Worm (Caenorhabditis elegans): ENCODE measurements around the gene C11H1.7.

Gene C11H1.7

DNA sequence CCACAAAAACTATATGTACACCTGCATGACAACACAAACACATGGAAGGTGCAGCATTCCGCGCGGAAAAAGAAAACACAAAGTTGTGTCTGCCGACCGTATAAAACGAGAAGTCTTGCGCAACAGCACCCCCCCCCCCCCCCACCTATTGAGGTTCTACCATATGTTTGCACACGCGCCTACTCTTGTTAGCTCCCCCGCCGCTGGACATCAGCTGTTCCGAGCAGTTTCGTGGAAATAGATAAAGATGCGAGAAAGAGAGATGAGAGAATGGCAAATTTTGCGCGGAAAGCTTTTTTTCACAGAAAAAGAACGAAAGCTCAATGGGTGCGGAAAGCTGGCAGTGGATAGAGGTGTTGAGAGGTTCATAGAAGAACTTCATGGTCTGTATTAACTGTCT lies 8.4 kb downstream of the C11H1.7 start (continued):
- no peak for TF ChIP-seq lin-13 (tag; optimal IDR thresholded peaks at IDR 0.05)

DNA sequence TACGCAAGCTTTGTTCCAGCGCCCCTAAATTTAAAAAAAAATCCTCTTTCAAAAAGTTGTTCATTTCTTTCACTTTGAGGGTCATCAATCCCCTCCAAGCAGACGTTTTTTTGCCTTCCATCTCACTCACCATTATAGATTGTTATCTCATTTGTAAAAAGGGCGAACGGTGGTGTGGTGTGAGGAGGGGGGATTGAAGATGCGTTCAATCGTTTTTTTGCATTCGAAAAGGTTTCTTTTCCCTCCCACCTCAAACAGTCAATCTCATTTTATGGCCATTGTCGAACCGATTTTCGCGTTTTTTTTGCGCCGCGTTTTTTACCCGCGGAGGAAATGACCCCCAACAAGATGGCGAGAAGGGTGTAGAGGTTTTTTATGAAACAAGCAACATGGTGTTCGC lies 11.7 kb downstream of the C11H1.7 start:
- TF ChIP-seq unc-62 (GFP tag; optimal IDR thresholded peaks at IDR 0.05) (no peak), nhr-237 (tag; optimal IDR thresholded peaks at IDR 0.05) (no peak), nhr-12 (tag; optimal IDR thresholded peaks at IDR 0.05) (no peak), ceh-39 (tag; optimal IDR thresholded peaks at IDR 0.05) (no peak), nhr-76 (tag; optimal IDR thresholded peaks at IDR 0.05) (no peak), snpc-4 (tag; optimal IDR thresholded peaks at IDR 0.05) (no peak), mep-1 (tag; optimal IDR thresholded peaks at IDR 0.05) (no peak), cnd-1 (tag; optimal IDR thresholded peaks at IDR 0.05) (no peak), ham-2 (GFP tag; optimal IDR thresholded peaks at IDR 0.05) (no peak)

DNA sequence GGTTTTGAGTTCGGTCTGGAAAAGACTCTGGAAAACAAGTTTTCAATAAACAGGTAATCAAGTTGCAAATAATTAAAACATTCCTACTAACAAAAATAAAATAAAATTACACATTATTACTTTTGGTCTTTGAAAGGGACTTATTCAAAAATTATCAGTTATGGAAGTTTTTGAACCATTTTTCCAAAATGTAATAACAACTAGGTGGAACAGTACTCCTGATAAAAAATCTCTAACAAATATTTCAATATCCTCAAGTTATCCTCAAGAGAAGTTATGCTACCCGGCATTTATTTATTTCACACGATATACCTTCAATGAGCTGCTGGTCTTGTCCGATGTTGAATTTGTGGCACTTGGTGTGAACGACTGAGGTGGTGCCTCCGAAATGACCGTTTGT lies 12.5 kb downstream of the C11H1.7 start:
- TF ChIP-seq ztf-11 (tag; optimal IDR thresholded peaks at IDR 0.05): no peak
- TF ChIP-seq flh-1 (GFP tag; optimal IDR thresholded peaks at IDR 0.05): no peak
- no peak for TF ChIP-seq unc-120 (tag; optimal IDR thresholded peaks at IDR 0.05; ENCODE audit: poor library complexity, severe bottlenecking)
- no peak for TF ChIP-seq sem-2 (GFP tag; optimal IDR thresholded peaks at IDR 0.05)
- no peak for TF ChIP-seq nhr-237 (tag; optimal IDR thresholded peaks at IDR 0.05)
- no peak for TF ChIP-seq sptf-1 (tag; optimal IDR thresholded peaks at IDR 0.05)
- TF ChIP-seq bed-3 (GFP tag; optimal IDR thresholded peaks at IDR 0.05): no peak
- TF ChIP-seq nhr-76 (tag; optimal IDR thresholded peaks at IDR 0.05): no peak
- TF ChIP-seq ces-1 (GFP tag; optimal IDR thresholded peaks at IDR 0.05): no peak

DNA sequence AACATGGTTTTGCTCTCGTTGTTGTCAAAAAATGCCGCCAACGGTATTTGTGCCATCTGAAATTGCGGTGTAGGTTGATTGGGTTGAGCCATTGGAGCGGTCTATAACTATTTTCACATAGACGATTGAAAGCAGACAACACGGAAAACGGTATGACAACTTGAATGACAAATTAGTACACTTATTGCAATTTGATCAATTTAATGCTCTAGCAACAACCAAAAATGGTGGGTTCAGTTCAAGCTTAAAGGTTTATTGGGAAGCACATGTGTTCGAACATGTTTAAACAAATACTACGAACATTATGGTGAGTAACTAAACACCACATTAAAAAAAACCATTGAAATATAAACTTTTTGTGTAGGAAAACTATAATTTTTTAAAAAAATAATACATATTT lies 13.2 kb downstream of the C11H1.7 start, which contains the start of gene sel-7:
Gene sel-7, minus strand, starts transcription at position 101 of the 400 bp plus-strand sequence.
- no peak for TF ChIP-seq bed-3 (GFP tag; optimal IDR thresholded peaks at IDR 0.05)
- no peak for TF ChIP-seq ceh-39 (tag; optimal IDR thresholded peaks at IDR 0.05)
- TF ChIP-seq tbx-8 (GFP tag; optimal IDR thresholded peaks at IDR 0.05): no peak
- TF ChIP-seq nhr-76 (tag; optimal IDR thresholded peaks at IDR 0.05): no peak
- TF ChIP-seq snpc-4 (tag; optimal IDR thresholded peaks at IDR 0.05): no peak
- no peak for TF ChIP-seq nhr-237 (tag; optimal IDR thresholded peaks at IDR 0.05)
- no peak for TF ChIP-seq nhr-12 (tag; optimal IDR thresholded peaks at IDR 0.05)
- TF ChIP-seq mab-5 (tag; optimal IDR thresholded peaks at IDR 0.05): no peak
- no peak for TF ChIP-seq hlh-1 (tag; optimal IDR thresholded peaks at IDR 0.05)
- no peak for TF ChIP-seq ztf-11 (tag; optimal IDR thresholded peaks at IDR 0.05)
- no peak for TF ChIP-seq mep-1 (tag; optimal IDR thresholded peaks at IDR 0.05)

DNA sequence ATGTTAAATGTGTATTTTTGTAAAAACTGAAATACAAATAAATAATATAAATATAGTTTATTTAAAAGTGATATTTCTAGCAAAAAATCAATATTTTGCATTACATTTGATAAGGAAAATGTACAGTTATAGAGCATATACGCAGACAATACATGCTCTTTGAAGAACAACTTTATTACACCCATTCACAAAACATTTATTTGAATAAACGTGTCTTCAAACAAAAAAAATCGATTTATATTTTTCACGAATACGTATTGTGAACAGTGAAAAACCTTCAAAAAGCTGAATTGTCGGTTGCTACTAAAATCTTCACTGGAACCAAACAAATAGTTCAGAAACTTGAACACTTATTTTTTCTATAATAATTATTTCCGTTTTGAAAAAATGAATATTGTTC lies 20.4 kb downstream of the C11H1.7 start, which contains the start of gene K04G11.3:
Gene K04G11.3, minus strand, starts transcription at position 101 of the 400 bp plus-strand sequence.
- TF ChIP-seq hlh-1 (tag; optimal IDR thresholded peaks at IDR 0.05): no peak
- TF ChIP-seq ztf-11 (tag; optimal IDR thresholded peaks at IDR 0.05): no peak
- TF ChIP-seq ces-1 (GFP tag; optimal IDR thresholded peaks at IDR 0.05): no peak
- TF ChIP-seq drap-1 (GFP tag; optimal IDR thresholded peaks at IDR 0.05): no peak
- no peak for TF ChIP-seq mep-1 (tag; optimal IDR thresholded peaks at IDR 0.05)
- TF ChIP-seq nhr-12 (tag; optimal IDR thresholded peaks at IDR 0.05): no peak
- TF ChIP-seq sem-2 (GFP tag; optimal IDR thresholded peaks at IDR 0.05): no peak
- TF ChIP-seq nhr-76 (tag; optimal IDR thresholded peaks at IDR 0.05): no peak
- no peak for TF ChIP-seq blmp-1 (tag; optimal IDR thresholded peaks at IDR 0.05)
- no peak for TF ChIP-seq lin-13 (tag; optimal IDR thresholded peaks at IDR 0.05)
- no peak for TF ChIP-seq tbx-8 (GFP tag; optimal IDR thresholded peaks at IDR 0.05)
- TF ChIP-seq unc-120 (tag; optimal IDR thresholded peaks at IDR 0.05; ENCODE audit: poor library complexity, severe bottlenecking): no peak
- no peak for TF ChIP-seq unc-39 (tag; optimal IDR thresholded peaks at IDR 0.05)
- TF ChIP-seq elt-1 (tag; optimal IDR thresholded peaks at IDR 0.05; ENCODE audit: borderline replicate concordance, insufficient read depth): no peak
- TF ChIP-seq pha-4 (tag; optimal IDR thresholded peaks at IDR 0.05): no peak

DNA sequence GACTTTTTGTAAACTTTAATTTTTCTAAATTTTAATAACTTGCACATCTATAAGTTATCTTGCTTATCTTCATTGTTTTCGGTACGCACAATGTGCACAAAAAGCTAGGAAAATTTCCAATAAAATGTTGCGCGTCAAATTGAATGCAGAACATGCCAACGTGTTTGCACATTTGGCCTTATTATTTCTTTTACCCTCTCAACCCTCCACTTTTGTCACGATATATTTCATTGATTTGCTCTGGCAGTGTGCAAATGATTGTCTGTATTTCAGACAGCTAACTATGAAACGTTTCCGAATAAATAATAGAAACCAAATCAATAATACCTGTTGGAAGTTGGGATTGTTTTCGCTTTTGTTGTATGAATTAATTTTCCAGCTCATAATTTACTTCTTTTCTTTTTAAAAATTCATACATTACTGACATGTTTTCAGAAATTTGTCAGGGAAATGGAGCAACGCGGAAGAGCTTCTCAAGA lies 22.5 kb downstream of the C11H1.7 start, which contains the start of gene wdr-5.2:
Gene wdr-5.2, plus strand, starts transcription at position 429 of the 479 bp plus-strand sequence.
- TF ChIP-seq hlh-1 (tag; optimal IDR thresholded peaks at IDR 0.05): no peak
- TF ChIP-seq M03D4.4 (tag; optimal IDR thresholded peaks at IDR 0.05): no peak
- TF ChIP-seq ceh-39 (tag; optimal IDR thresholded peaks at IDR 0.05): no peak
- TF ChIP-seq nhr-237 (tag; optimal IDR thresholded peaks at IDR 0.05): no peak
- TF ChIP-seq unc-62 (GFP tag; optimal IDR thresholded peaks at IDR 0.05): no peak
- peak; percentile 36 for TF ChIP-seq ces-1 (GFP tag; optimal IDR thresholded peaks at IDR 0.05)
- TF ChIP-seq bed-3 (GFP tag; optimal IDR thresholded peaks at IDR 0.05): no peak
- TF ChIP-seq ceh-83 (GFP tag; optimal IDR thresholded peaks at IDR 0.05): no peak
- TF ChIP-seq flh-1 (GFP tag; optimal IDR thresholded peaks at IDR 0.05): no peak
- no peak for TF ChIP-seq nhr-2 (tag; optimal IDR thresholded peaks at IDR 0.05)
- TF ChIP-seq mab-5 (tag; optimal IDR thresholded peaks at IDR 0.05): no peak
- peak; percentile 29 for TF ChIP-seq unc-120 (tag; optimal IDR thresholded peaks at IDR 0.05; ENCODE audit: poor library complexity, severe bottlenecking)

Measured in whole organism, mixed stage, embryonic.